Worm (Caenorhabditis elegans) whole organism, late embryonic: ENCODE data around the gene str-113.
"Not testable (repeated sequence)": the region's sequence is repeated elsewhere in the genome, so short reads cannot be mapped to it uniquely, and the experiment has no call there.

ENCODE experiments used
- C38D4.7 ChIP-seq: fragments of 200-800 bp; sonication (Bioruptor generic); optimal IDR thresholded peaks from 2 replicates; lab custom pipeline; 2018; ENCODE audit warnings: mild to moderate bottlenecking, missing genetic modification characterization, moderate library complexity, missing compliant biosample characterization
- K02D7.2 ChIP-seq: sonication (generic microtip); optimal IDR thresholded peaks from 2 replicates; lab custom pipeline; 2017; ENCODE audit warnings: mild to moderate bottlenecking, missing genetic modification characterization, missing compliant biosample characterization
- K09A11.1 ChIP-seq: sonication (generic microtip); optimal IDR thresholded peaks from 2 replicates; lab custom pipeline; 2017; ENCODE audit warnings: antibody characterized with exemption, mild to moderate bottlenecking, missing genetic modification characterization, missing compliant biosample characterization; ENCODE audit not compliant: insufficient read depth
- ceh-45 ChIP-seq: fragments of 200-800 bp; sonication (Bioruptor generic); IDR thresholded peaks from 2 replicates; pipeline ENCODE4 v1.3.6; 2022; ENCODE audit warnings: missing genetic modification reagents, missing genetic modification characterization, missing compliant biosample characterization
- ceh-6 ChIP-seq: fragments of 200-800 bp; sonication (Bioruptor generic); optimal IDR thresholded peaks from 2 replicates; lab custom pipeline; 2018; ENCODE audit warnings: mild to moderate bottlenecking, missing genetic modification characterization, missing compliant biosample characterization
- dmd-4 ChIP-seq: sonication (generic microtip); optimal IDR thresholded peaks from 2 replicates; lab custom pipeline; 2016; ENCODE audit warnings: borderline replicate concordance, missing genetic modification characterization, missing compliant biosample characterization
- dve-1 ChIP-seq: sonication (generic microtip); optimal IDR thresholded peaks from 2 replicates; lab custom pipeline; 2017; ENCODE audit warnings: antibody characterized with exemption, mild to moderate bottlenecking, missing genetic modification characterization, missing compliant biosample characterization
- elt-2 ChIP-seq: sonication (generic microtip); optimal IDR thresholded peaks from 2 replicates; lab custom pipeline; 2016; ENCODE audit warnings: missing genetic modification reagents, missing genetic modification characterization, missing compliant biosample characterization
- fax-1 ChIP-seq: sonication (generic microtip); optimal IDR thresholded peaks from 2 replicates; lab custom pipeline; 2016; ENCODE audit warnings: missing genotype, missing genetic modification characterization, missing compliant biosample characterization
- fkh-10 ChIP-seq: fragments of 150-350 bp; optimal IDR thresholded peaks from 2 replicates; lab custom pipeline; 2014; ENCODE audit warnings: missing biosample characterization, missing genetic modification reagents, missing genetic modification characterization
- hlh-13 ChIP-seq: fragments of 200-800 bp; sonication (Bioruptor generic); optimal IDR thresholded peaks from 2 replicates; lab custom pipeline; 2018; ENCODE audit warnings: mild to moderate bottlenecking, missing genetic modification characterization, missing compliant biosample characterization
- hlh-6 ChIP-seq: sonication (generic microtip); optimal IDR thresholded peaks from 2 replicates; lab custom pipeline; 2016; ENCODE audit warnings: missing genotype, missing genetic modification characterization, missing compliant biosample characterization
- hlh-8 ChIP-seq: sonication (generic microtip); optimal IDR thresholded peaks from 2 replicates; lab custom pipeline; 2016; ENCODE audit warnings: missing genotype, missing genetic modification characterization, missing compliant biosample characterization
- mec-3 ChIP-seq: sonication (generic microtip); optimal IDR thresholded peaks from 2 replicates; lab custom pipeline; 2016; ENCODE audit warnings: borderline replicate concordance, missing genetic modification characterization, missing compliant biosample characterization
- nfya-1 ChIP-seq: sonication (generic microtip); optimal IDR thresholded peaks from 2 replicates; lab custom pipeline; 2017; ENCODE audit warnings: missing genetic modification characterization, mild to moderate bottlenecking, missing compliant biosample characterization, antibody characterized with exemption, moderate library complexity
- pax-1 ChIP-seq: fragments of 150-350 bp; optimal IDR thresholded peaks from 2 replicates; lab custom pipeline; 2014; ENCODE audit warnings: missing biosample characterization, missing genetic modification characterization
- sox-4 ChIP-seq: sonication (generic microtip); optimal IDR thresholded peaks from 2 replicates; lab custom pipeline; 2017; ENCODE audit warnings: mild to moderate bottlenecking, missing genetic modification characterization, inconsistent platforms, missing compliant biosample characterization
- zip-5 ChIP-seq: sonication (generic microtip); optimal IDR thresholded peaks from 2 replicates; lab custom pipeline; 2016; ENCODE audit warnings: missing genetic modification characterization, missing compliant biosample characterization

Gene str-113

ce11 chrV:3632249-3633030, 34.3 kb downstream of the str-113 start:
- peak; percentile 72 for TF ChIP-seq nfya-1
- TF ChIP-seq K09A11.1 (tag; lab: Kevin White, UChicago) = no peak

DNA sequence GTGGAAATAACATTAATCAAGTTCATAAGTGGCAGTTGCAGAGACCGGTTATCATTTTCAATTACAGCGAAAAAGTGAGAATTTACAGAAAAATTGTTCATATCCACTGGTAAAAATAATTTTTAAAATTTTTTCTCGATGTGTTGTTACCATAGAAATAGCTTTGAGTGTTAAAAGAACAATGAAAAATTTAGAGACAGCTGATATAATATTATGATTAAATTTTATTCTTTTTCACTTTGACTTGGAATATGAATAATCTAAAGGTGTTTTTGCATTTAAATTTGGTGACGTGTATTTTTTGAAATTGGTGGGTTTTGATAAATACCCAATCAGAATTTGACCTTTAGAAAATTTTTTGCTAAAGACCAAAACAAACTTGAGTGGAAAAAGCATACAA, 35.2 kb downstream of the str-113 start, which contains the start of gene F59B1.6:
Gene F59B1.6 (minus strand): TSS at position 101 of the 400 bp plus-strand sequence.
- TF ChIP-seq K02D7.2 (tag; lab: Kevin White, UChicago) = no peak
- TF ChIP-seq C38D4.7 = no peak
- TF ChIP-seq ceh-45 (GFP tag; lab: Robert Waterston, UW) = no peak
- no peak for TF ChIP-seq ceh-6 (GFP tag; lab: Kevin White, UChicago)
- TF ChIP-seq hlh-8 (tag; lab: Kevin White, UChicago) = no peak
- no peak for TF ChIP-seq zip-5 (tag; lab: Kevin White, UChicago)
- TF ChIP-seq mec-3 = no peak

DNA sequence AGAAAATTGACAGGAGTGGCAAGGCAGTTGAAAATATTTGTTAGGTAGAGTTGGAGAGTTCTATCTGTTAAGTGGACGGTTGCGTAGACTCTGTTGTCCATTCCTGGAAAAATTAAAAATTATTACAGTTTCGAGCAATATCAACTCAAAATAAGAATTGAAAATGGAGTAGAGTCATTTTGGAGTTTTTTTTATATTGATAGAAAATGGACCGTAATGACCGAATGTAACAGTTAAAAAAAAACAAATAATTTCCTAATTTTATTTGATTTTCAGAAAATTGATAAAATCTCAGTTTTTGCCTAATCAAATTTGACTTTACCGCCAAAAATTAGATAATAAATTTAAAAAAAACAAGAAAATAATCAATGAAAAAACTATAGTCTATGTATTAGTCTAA, 39.8 kb downstream of the str-113 start, which contains the start of gene F59B1.4:
Gene F59B1.4 (minus strand): TSS at position 101 of the 400 bp plus-strand sequence.
- no peak for TF ChIP-seq hlh-13 (GFP tag; lab: Kevin White, UChicago)
- no peak for TF ChIP-seq dve-1 (tag; lab: Kevin White, UChicago)
- TF ChIP-seq, all 69 proteins: peak for 0

- not testable (repeated sequence) for TF ChIP-seq hlh-6 (tag; lab: Kevin White, UChicago); hlh-13 (GFP tag; lab: Kevin White, UChicago); elt-2 (tag; lab: Kevin White, UChicago)
Measured at ce11 chrV:3620608-3621007, 46.2 kb downstream of the str-113 start, which contains the start of gene srx-93. Gene srx-93 (minus strand): TSS chrV:3620708.

DNA sequence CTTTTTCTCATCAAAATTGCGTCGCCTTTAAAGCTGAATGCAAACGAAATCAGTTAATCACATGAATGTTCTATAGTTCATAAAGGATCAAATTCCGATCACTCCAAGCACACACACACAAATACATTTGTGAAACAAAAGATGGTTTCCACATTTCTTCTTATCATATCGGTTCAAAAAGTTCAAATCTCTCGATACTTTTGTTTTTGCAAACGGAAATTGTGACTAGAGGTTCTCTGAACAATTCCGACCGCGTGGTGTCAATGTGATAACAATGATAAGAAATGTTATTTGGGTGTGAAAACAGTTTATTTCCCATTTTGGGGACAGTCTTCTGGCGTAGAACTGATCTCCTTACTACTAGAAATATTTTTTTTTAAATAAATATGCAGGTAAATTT, 49.9 kb downstream of the str-113 start:
- no peak for TF ChIP-seq pax-1 (tag; lab: Kevin White, UChicago)
- TF ChIP-seq fax-1 (tag; lab: Kevin White, UChicago) = no peak
- no peak for TF ChIP-seq fkh-10 (GFP tag; lab: Kevin White, UChicago)
- TF ChIP-seq sox-4 (tag; lab: Kevin White, UChicago) = no peak
- no peak for TF ChIP-seq dmd-4 (tag; lab: Kevin White, UChicago)
- TF ChIP-seq ceh-45 (GFP tag; lab: Robert Waterston, UW) = no peak
